Worm (Caenorhabditis elegans): ENCODE results near the gene tpa-1.

DNA sequence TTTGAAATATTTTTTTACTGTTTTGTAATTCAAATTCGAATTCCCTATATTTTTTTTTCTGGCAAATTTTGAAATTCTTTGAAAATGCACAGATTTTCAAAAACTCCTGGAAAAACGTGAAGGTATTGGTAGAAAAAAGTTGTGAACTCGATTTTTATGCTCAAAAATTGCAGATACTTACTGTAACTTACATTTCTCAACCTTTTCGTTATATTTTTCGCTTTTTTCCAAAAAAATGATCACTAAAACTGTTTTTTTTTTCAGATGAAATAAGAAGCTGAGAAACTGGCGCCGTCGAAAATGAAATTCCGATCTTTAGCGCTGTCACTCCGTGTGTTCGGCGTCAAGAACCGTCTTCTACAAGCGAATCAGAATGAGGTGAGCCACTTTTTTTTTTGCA lies 15.7 kb upstream of the tpa-1 start, which contains the start of gene T05C7.8:
- no peak for TF ChIP-seq ceh-82 (tag; optimal IDR thresholded peaks at IDR 0.05)
- TF ChIP-seq blmp-1 (tag; optimal IDR thresholded peaks at IDR 0.05): no peak
- TF ChIP-seq zip-4 (GFP tag; optimal IDR thresholded peaks at IDR 0.05): no peak
- TF ChIP-seq nhr-12 (tag; optimal IDR thresholded peaks at IDR 0.05): no peak
- TF ChIP-seq lsy-2 (tag; optimal IDR thresholded peaks at IDR 0.05): no peak
- TF ChIP-seq nhr-77 (tag; optimal IDR thresholded peaks at IDR 0.05): no peak
- TF ChIP-seq dpl-1 (GFP tag; optimal IDR thresholded peaks at IDR 0.05): no peak
- no peak for TF ChIP-seq nhr-90 (tag; optimal IDR thresholded peaks at IDR 0.05; ENCODE audit: poor library complexity)
- TF ChIP-seq efl-1 (optimal IDR thresholded peaks at IDR 0.05): no peak
- TF ChIP-seq efl-1 (GFP tag; optimal IDR thresholded peaks at IDR 0.05 in 1 of 2): no peak
- no peak for TF ChIP-seq ztf-4 (tag; optimal IDR thresholded peaks at IDR 0.05)
- no peak for TF ChIP-seq unc-130 (tag; optimal IDR thresholded peaks at IDR 0.05)
- TF ChIP-seq nhr-11 (tag; optimal IDR thresholded peaks at IDR 0.05): no peak

Data from whole organism, L1 larva.